Worm (Caenorhabditis elegans) whole organism, young adult: ENCODE results near the gene spat-1.

Experiments used
- B0261.1 ChIP-seq: sonication (generic microtip); optimal IDR thresholded peaks from 2 replicates; lab custom pipeline; 2016; ENCODE audit warnings: mild to moderate bottlenecking, missing genetic modification characterization, moderate library complexity, missing compliant biosample characterization
- B0336.3 ChIP-seq: fragments of 200-800 bp; sonication (Bioruptor generic); IDR thresholded peaks from 2 replicates; pipeline ENCODE4 v1.3.6; 2022; ENCODE audit warnings: missing genetic modification characterization, missing compliant biosample characterization
- D2030.7 ChIP-seq: fragments of 200-800 bp; sonication (Bioruptor generic); IDR thresholded peaks from 2 replicates; pipeline ENCODE4 v1.3.6; 2022; ENCODE audit warnings: missing genetic modification reagents, missing genetic modification characterization, missing compliant biosample characterization
- F23B12.7 ChIP-seq: sonication (generic microtip); optimal IDR thresholded peaks from 2 replicates; lab custom pipeline; 2017; ENCODE audit warnings: missing genetic modification characterization, mild to moderate bottlenecking, missing compliant biosample characterization, antibody characterized with exemption, moderate library complexity; ENCODE audit not compliant: insufficient read depth
- F37B4.10 ChIP-seq: fragments of 200-800 bp; sonication (Bioruptor generic); IDR thresholded peaks from 2 replicates; pipeline ENCODE4 v1.3.6; 2022; ENCODE audit warnings: missing genetic modification characterization, missing compliant biosample characterization
- F39B2.1 ChIP-seq: fragments of 200-800 bp; sonication (Bioruptor generic); IDR thresholded peaks from 2 replicates; pipeline ENCODE4 v1.3.6; 2022; ENCODE audit warnings: missing genetic modification reagents, missing genetic modification characterization, missing compliant biosample characterization
- F57C9.4 ChIP-seq: sonication (generic microtip); optimal IDR thresholded peaks from 2 replicates; lab custom pipeline; 2017; ENCODE audit warnings: mild to moderate bottlenecking, missing genetic modification characterization, missing compliant biosample characterization
- K12H6.12 ChIP-seq: fragments of 200-800 bp; sonication (Bioruptor generic); optimal IDR thresholded peaks from 2 replicates; lab custom pipeline; 2018; ENCODE audit warnings: mild to moderate bottlenecking, missing genetic modification characterization, missing compliant biosample characterization
- T07F8.4 ChIP-seq: sonication (generic microtip); optimal IDR thresholded peaks from 2 replicates; lab custom pipeline; 2016; ENCODE audit warnings: mild to moderate bottlenecking, missing genetic modification characterization, moderate library complexity, missing compliant biosample characterization
- Y56A3A.18 ChIP-seq: fragments of 200-800 bp; sonication (Bioruptor generic); IDR thresholded peaks from 2 replicates; pipeline ENCODE4 v1.3.6; 2022; ENCODE audit warnings: missing genetic modification reagents, missing genetic modification characterization, missing compliant biosample characterization
- Y67H2A.10 ChIP-seq: fragments of 200-800 bp; sonication (Bioruptor generic); conservative IDR thresholded peaks from 2 replicates; pipeline ENCODE4 v1.3.6; 2022; ENCODE audit warnings: missing genetic modification reagents, missing genetic modification characterization, missing compliant biosample characterization
- attf-3 ChIP-seq: fragments of 200-800 bp; sonication (Bioruptor generic); conservative IDR thresholded peaks from 2 replicates; pipeline ENCODE4 v1.3.6; 2022; ENCODE audit warnings: missing genetic modification reagents, missing genetic modification characterization, missing compliant biosample characterization
- attf-5 ChIP-seq: fragments of 200-800 bp; sonication (Bioruptor generic); optimal IDR thresholded peaks from 2 replicates; lab custom pipeline; 2018; ENCODE audit warnings: mild to moderate bottlenecking, missing genetic modification characterization, missing compliant biosample characterization
- bed-1 ChIP-seq: fragments of 200-800 bp; sonication (Bioruptor generic); IDR thresholded peaks from 2 replicates; pipeline ENCODE4 v1.3.6; 2022; ENCODE audit warnings: missing genetic modification reagents, missing genetic modification characterization, missing compliant biosample characterization
- bed-2 ChIP-seq: fragments of 200-800 bp; sonication (Bioruptor generic); IDR thresholded peaks from 2 replicates; pipeline ENCODE4 v1.3.6; 2022; ENCODE audit warnings: missing genetic modification reagents, missing genetic modification characterization, missing compliant biosample characterization
- ccch-3 ChIP-seq: fragments of 200-800 bp; sonication (Bioruptor generic); optimal IDR thresholded peaks from 2 replicates; lab custom pipeline; 2018; ENCODE audit warnings: mild to moderate bottlenecking, missing genetic modification characterization, missing compliant biosample characterization
- ceh-79 ChIP-seq: sonication (generic microtip); optimal IDR thresholded peaks from 2 replicates; lab custom pipeline; 2017; ENCODE audit warnings: mild to moderate bottlenecking, missing genetic modification characterization, missing compliant biosample characterization
- chd-7 ChIP-seq: sonication (generic microtip); optimal IDR thresholded peaks from 2 replicates; lab custom pipeline; 2016; ENCODE audit warnings: mild to moderate bottlenecking, missing genetic modification characterization, moderate library complexity, missing compliant biosample characterization
- die-1 ChIP-seq: sonication (generic microtip); optimal IDR thresholded peaks from 2 replicates; lab custom pipeline; 2016; ENCODE audit warnings: missing genotype, mild to moderate bottlenecking, missing genetic modification characterization, missing compliant biosample characterization
- dox-1 ChIP-seq: fragments of 200-800 bp; sonication (Bioruptor generic); IDR thresholded peaks from 2 replicates; pipeline ENCODE4 v1.3.6; 2022; ENCODE audit warnings: missing genetic modification reagents, missing genetic modification characterization, missing compliant biosample characterization
- dpl-1 ChIP-seq: fragments of 150-350 bp; optimal IDR thresholded peaks from 2 replicates; lab custom pipeline; 2014; ENCODE audit warnings: missing biosample characterization, missing genetic modification reagents, missing genetic modification characterization
- ets-4 ChIP-seq: fragments of 200-800 bp; sonication (Bioruptor generic); optimal IDR thresholded peaks from 2 replicates; lab custom pipeline; 2018; ENCODE audit warnings: mild to moderate bottlenecking, missing genetic modification characterization, missing compliant biosample characterization
- him-1 ChIP-seq: sonication (generic microtip); optimal IDR thresholded peaks from 2 replicates; lab custom pipeline; 2016; ENCODE audit warnings: missing genotype, missing genetic modification reagents, missing genetic modification characterization, missing compliant biosample characterization
- hlh-12 ChIP-seq: sonication (generic microtip); optimal IDR thresholded peaks from 2 replicates; lab custom pipeline; 2016; ENCODE audit warnings: missing genetic modification characterization, missing compliant biosample characterization
- hlh-26 ChIP-seq: fragments of 200-800 bp; sonication (Bioruptor generic); conservative IDR thresholded peaks from 2 replicates; pipeline ENCODE4 v1.3.6; 2022; ENCODE audit warnings: missing genetic modification reagents, missing genetic modification characterization, missing compliant biosample characterization
- let-526 ChIP-seq: fragments of 200-800 bp; sonication (Bioruptor generic); IDR thresholded peaks from 2 replicates; pipeline ENCODE4 v1.3.6; 2022; ENCODE audit warnings: missing genetic modification reagents, missing genetic modification characterization, missing compliant biosample characterization
- madf-10 ChIP-seq: sonication (generic microtip); optimal IDR thresholded peaks from 2 replicates; lab custom pipeline; 2016; ENCODE audit warnings: mild to moderate bottlenecking, missing genetic modification characterization, missing compliant biosample characterization
- madf-3 ChIP-seq: fragments of 200-800 bp; sonication (Bioruptor generic); IDR thresholded peaks from 2 replicates; pipeline ENCODE4 v1.3.6; 2022; ENCODE audit warnings: missing genetic modification reagents, missing genetic modification characterization, missing compliant biosample characterization
- madf-6 ChIP-seq: fragments of 200-800 bp; sonication (Bioruptor generic); IDR thresholded peaks from 2 replicates; pipeline ENCODE4 v1.3.6; 2022; ENCODE audit warnings: missing genetic modification reagents, missing genetic modification characterization, missing compliant biosample characterization
- madf-8 ChIP-seq: fragments of 200-800 bp; sonication (Bioruptor generic); conservative IDR thresholded peaks from 2 replicates; pipeline ENCODE4 v1.3.6; 2022; ENCODE audit warnings: missing genetic modification reagents, missing genetic modification characterization, missing compliant biosample characterization
- mel-28 ChIP-seq: sonication (generic microtip); optimal IDR thresholded peaks from 2 replicates; lab custom pipeline; 2016; ENCODE audit warnings: borderline replicate concordance, mild to moderate bottlenecking, missing genetic modification characterization, missing compliant biosample characterization
- nfya-1 ChIP-seq: sonication (generic microtip); optimal IDR thresholded peaks from 2 replicates; lab custom pipeline; 2017; ENCODE audit warnings: antibody characterized with exemption, missing compliant biosample characterization, missing genetic modification characterization, borderline replicate concordance; ENCODE audit not compliant: insufficient read depth
- nfyb-1 ChIP-seq: fragments of 200-800 bp; sonication (Bioruptor generic); IDR thresholded peaks from 2 replicates; pipeline ENCODE4 v1.3.6; 2022; ENCODE audit warnings: missing genetic modification reagents, missing genetic modification characterization, missing compliant biosample characterization
- nhr-27 ChIP-seq: fragments of 200-800 bp; sonication (Bioruptor generic); optimal IDR thresholded peaks from 2 replicates; lab custom pipeline; 2018; ENCODE audit warnings: mild to moderate bottlenecking, missing genetic modification characterization, moderate library complexity, missing compliant biosample characterization
- nhr-80 ChIP-seq: sonication (generic microtip); optimal IDR thresholded peaks from 2 replicates; lab custom pipeline; 2016; ENCODE audit warnings: missing genetic modification characterization, missing compliant biosample characterization
- rpc-1 ChIP-seq, 2 experiments: fragments of 150-350 bp in 1 of 2; sonication (generic microtip) in 1 of 2; optimal IDR thresholded peaks; 2 replicates each; lab custom pipeline; 2014 to 2018; ENCODE audit warnings: missing biosample characterization in 1 of 2, missing genetic modification characterization in 1 of 2, missing genetic modification reagents in 1 of 2, missing genotype in 1 of 2
- snpc-1.1 ChIP-seq: sonication (generic microtip); optimal IDR thresholded peaks from 2 replicates; lab custom pipeline; 2017; ENCODE audit warnings: missing genetic modification characterization, mild to moderate bottlenecking, missing compliant biosample characterization, antibody characterized with exemption, moderate library complexity, missing genotype, missing genetic modification reagents; ENCODE audit not compliant: insufficient read depth
- unc-130 ChIP-seq: sonication (generic microtip); optimal IDR thresholded peaks from 2 replicates; lab custom pipeline; 2016; ENCODE audit warnings: missing genetic modification reagents, missing genetic modification characterization, missing compliant biosample characterization
- xnd-1 ChIP-seq: sonication (generic microtip); optimal IDR thresholded peaks from 2 replicates; lab custom pipeline; 2016; ENCODE audit warnings: missing genotype, missing genetic modification reagents, missing genetic modification characterization, missing compliant biosample characterization
- zfh-2 ChIP-seq: fragments of 200-800 bp; sonication (Bioruptor generic); conservative IDR thresholded peaks from 2 replicates; pipeline ENCODE4 v1.3.6; 2022; ENCODE audit warnings: missing genetic modification reagents, missing genetic modification characterization, missing compliant biosample characterization
- ztf-18 ChIP-seq: sonication (generic microtip); optimal IDR thresholded peaks from 2 replicates; lab custom pipeline; 2016; ENCODE audit warnings: missing genotype, mild to moderate bottlenecking, missing genetic modification characterization, missing compliant biosample characterization
- ztf-28 ChIP-seq: fragments of 200-800 bp; sonication (Bioruptor generic); IDR thresholded peaks from 2 replicates; pipeline ENCODE4 v1.3.6; 2022; ENCODE audit warnings: missing genetic modification reagents, missing genetic modification characterization, missing compliant biosample characterization
- ztf-6 ChIP-seq: fragments of 200-800 bp; sonication (Bioruptor generic); IDR thresholded peaks from 2 replicates; pipeline ENCODE4 v1.3.6; 2022; ENCODE audit warnings: missing genetic modification reagents, missing genetic modification characterization, missing compliant biosample characterization

spat-1 gene

DNA sequence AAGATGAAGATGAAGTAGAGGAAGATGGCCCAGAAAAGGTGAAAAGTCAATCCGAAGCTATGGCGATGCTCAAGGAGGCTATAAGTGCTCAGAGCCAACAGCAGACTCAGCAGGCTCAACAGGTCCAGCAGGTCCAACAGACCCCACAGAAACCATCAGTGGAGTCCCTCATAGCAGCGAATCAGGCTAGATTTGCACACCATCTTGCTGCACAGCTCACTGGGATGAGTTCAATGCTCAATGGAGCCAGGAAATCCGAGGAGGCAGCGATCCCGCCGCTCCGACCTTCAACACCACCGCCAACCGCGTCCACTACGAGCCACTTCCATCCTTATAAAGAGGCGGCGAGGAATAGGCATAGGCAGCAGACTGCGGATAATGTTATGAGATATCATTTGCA, 46.2 kb downstream of the spat-1 start:
- TF ChIP-seq zfh-2 (GFP tag; lab: Robert Waterston, UW), result peak; percentile 79
- no peak for TF ChIP-seq ceh-79 (tag; lab: Kevin White, UChicago)
- 0 out of 2 replicates have a peak, but pooled peaks have one; percentile 14 for TF ChIP-seq nfyb-1 (GFP tag; lab: Robert Waterston, UW)
- TF ChIP-seq, all 124 proteins: peak for 2

DNA sequence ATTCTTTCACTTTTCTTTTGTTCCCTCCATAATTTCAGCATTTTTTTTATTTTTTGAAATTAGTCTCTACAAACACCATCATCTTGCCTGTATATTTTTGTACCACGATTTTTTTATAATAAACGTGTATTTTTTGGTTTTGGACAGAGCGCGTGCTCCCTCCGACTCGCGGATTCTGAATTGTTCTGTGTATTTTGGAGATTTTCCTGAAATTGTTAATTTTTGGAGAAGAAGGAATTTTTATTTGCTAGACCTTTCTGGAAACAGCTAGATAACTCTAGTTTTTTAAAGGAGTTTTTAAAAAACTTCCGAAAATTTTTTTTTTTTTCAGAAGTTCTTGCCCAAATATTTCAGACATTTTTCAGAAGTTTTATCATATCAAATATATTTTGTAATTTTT, 47.9 kb downstream of the spat-1 start, which contains the start of gene C01G12.13:
Gene C01G12.13, plus strand, starts transcription at position 301 of the 400 bp plus-strand sequence.
- TF ChIP-seq bed-2 (GFP tag; lab: Robert Waterston, UW) (no peak), B0261.1 (tag; lab: Kevin White, UChicago) (no peak), B0336.3 (GFP tag; lab: Robert Waterston, UW) (no peak), bed-1 (GFP tag; lab: Robert Waterston, UW) (no peak), F23B12.7 (tag; lab: Kevin White, UChicago) (no peak), dpl-1 (GFP tag; lab: Kevin White, UChicago) (no peak), unc-130 (no peak)

DNA sequence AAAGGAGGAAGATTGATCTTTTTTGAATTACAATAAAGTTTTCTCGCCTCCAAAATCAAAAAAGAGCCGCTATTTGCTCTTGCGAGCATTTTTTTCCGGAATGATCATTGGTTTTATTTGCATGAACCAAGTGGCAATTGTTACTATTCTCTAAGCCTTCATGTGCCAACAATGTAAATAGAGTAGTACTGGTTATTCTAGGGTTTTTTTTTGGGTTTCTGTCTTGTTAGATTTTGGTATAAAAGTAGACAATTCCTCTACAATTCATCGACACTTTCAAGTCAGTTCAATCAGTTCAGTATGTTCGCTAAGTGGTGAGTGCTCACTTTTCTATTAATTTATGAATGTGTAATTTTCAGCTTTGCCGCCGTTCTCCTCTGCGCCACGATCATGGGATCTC, 49.5 kb downstream of the spat-1 start, which contains the start of gene nspb-7:
Gene nspb-7, plus strand, starts transcription at position 301 of the 400 bp plus-strand sequence.
- TF ChIP-seq ztf-6 (GFP tag; lab: Robert Waterston, UW) (no peak), let-526 (no peak), madf-10 (tag; lab: Kevin White, UChicago) (no peak), nfyb-1 (GFP tag; lab: Robert Waterston, UW) (no peak)

DNA sequence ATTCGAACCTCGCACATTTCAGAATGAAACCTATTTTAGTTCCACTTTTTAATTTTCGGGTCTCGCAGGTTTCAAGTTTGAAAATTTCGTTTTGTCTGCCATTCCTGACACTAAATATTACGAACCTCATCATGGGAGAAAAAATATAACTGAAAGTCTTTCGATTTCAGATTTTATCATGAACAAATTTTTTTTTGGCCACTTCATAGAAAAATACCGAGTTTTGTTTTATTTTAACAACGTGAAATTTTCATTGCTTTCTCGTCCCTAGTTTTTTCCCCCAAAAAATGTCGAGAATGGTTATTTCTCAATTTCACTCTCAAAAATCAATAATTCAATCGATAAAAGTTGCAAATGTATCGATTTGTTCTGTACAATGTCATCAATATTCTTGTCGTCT, 50.2 kb downstream of the spat-1 start, which contains the start of gene C01G12.9:
Gene C01G12.9, plus strand, starts transcription at position 301 of the 400 bp plus-strand sequence.
- TF ChIP-seq attf-3 (GFP tag; lab: Robert Waterston, UW) (no peak), rpc-1 (optimal IDR thresholded peaks at IDR 0.05; lab: Kevin White, UChicago) (no peak), rpc-1 (tag; optimal IDR thresholded peaks at IDR 0.05; lab: Kevin White, UChicago) (no peak), madf-6 (no peak), him-1 (tag; lab: Kevin White, UChicago) (no peak), hlh-12 (no peak), nfya-1 (no peak), ztf-18 (no peak), ccch-3 (no peak), madf-8 (no peak), chd-7 (no peak), xnd-1 (no peak), attf-5 (GFP tag; lab: Kevin White, UChicago) (no peak), Y56A3A.18 (GFP tag; lab: Robert Waterston, UW) (no peak), K12H6.12 (tag; lab: Kevin White, UChicago) (no peak), ceh-79 (tag; lab: Kevin White, UChicago) (no peak), nhr-27 (no peak), mel-28 (tag; lab: Kevin White, UChicago) (no peak), let-526 (no peak), D2030.7 (GFP tag; lab: Robert Waterston, UW) (no peak)

DNA sequence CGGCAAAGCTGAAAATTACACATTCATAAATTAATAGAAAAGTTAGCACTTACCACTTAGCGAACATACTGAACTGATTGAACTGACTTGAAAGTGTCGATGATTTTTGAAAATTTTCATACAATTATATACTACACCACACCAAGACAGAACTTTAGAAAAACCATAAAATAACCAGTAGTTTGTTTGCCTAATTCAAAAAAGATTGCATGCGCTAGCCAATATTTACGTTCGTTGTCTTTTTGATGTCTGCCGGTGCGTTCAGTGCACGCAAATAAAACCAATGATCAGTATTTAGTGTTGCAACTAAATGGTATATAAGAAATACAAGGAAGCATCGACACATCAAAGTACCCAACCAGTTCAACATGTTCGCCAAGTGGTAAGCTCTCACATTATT, 52.0 kb downstream of the spat-1 start, which contains the start of the genes nspb-8 and nspb-9:
Gene nspb-8, minus strand, starts transcription at position 101 of the 400 bp plus-strand sequence.
Gene nspb-9, plus strand, starts transcription at position 311 of the 400 bp plus-strand sequence.
- TF ChIP-seq Y67H2A.10 (GFP tag; lab: Robert Waterston, UW), result no peak
- no peak for TF ChIP-seq die-1 (tag; lab: Kevin White, UChicago)
- TF ChIP-seq madf-3, result no peak
- TF ChIP-seq let-526, result no peak
- no peak for TF ChIP-seq ztf-28 (GFP tag; lab: Robert Waterston, UW)
- no peak for TF ChIP-seq ztf-6 (GFP tag; lab: Robert Waterston, UW)
- no peak for TF ChIP-seq T07F8.4 (tag; lab: Kevin White, UChicago)
- no peak for TF ChIP-seq nhr-80
- TF ChIP-seq hlh-26, result no peak
- no peak for TF ChIP-seq chd-7
- TF ChIP-seq F37B4.10 (GFP tag; lab: Robert Waterston, UW), result no peak
- no peak for TF ChIP-seq dox-1 (GFP tag; lab: Robert Waterston, UW)
- TF ChIP-seq F57C9.4, result no peak
- TF ChIP-seq F39B2.1 (GFP tag; lab: Robert Waterston, UW), result no peak
- no peak for TF ChIP-seq snpc-1.1
- TF ChIP-seq ets-4 (GFP tag; lab: Kevin White, UChicago), result no peak
- TF ChIP-seq, all 124 proteins: peak for 0
